Worm (Caenorhabditis elegans) whole organism, L4 larva: ENCODE results near the gene C45G9.12.
A peak's percentile ranks its signal among the peaks of the same experiment; 100 is the strongest.

Experiments
- F26F4.8 ChIP-seq: fragments of 200-800 bp; sonication (Bioruptor generic); conservative IDR thresholded peaks from 2 replicates; pipeline ENCODE4 v1.3.6; 2022; ENCODE audit warnings: missing genetic modification characterization, missing compliant biosample characterization
- R02D3.7 ChIP-seq: fragments of 150-350 bp; sonication (generic microtip); optimal IDR thresholded peaks from 3 replicates; lab custom pipeline; 2014; ENCODE audit warnings: missing biosample characterization, missing genetic modification characterization
- T20F7.1 ChIP-seq: fragments of 200-800 bp; sonication (Bioruptor generic); optimal IDR thresholded peaks from 2 replicates; lab custom pipeline; 2018; ENCODE audit warnings: mild to moderate bottlenecking, missing genetic modification characterization, missing compliant biosample characterization
- Y105C5A.15 ChIP-seq: fragments of 200-800 bp; sonication (Bioruptor generic); IDR thresholded peaks from 2 replicates; pipeline ENCODE4 v1.3.6; 2022; ENCODE audit warnings: missing genetic modification characterization, missing compliant biosample characterization
- Y75B8A.6 ChIP-seq: fragments of 200-800 bp; sonication (Bioruptor generic); IDR thresholded peaks from 2 replicates; pipeline ENCODE4 v1.3.6; 2022; ENCODE audit warnings: missing genetic modification reagents, missing genetic modification characterization, missing compliant biosample characterization
- ZK546.5 ChIP-seq, 2 experiments: sonication (generic microtip); optimal IDR thresholded peaks; 2 replicates each; lab custom pipeline; 2017; ENCODE audit warnings: missing biosample characterization in 2 of 2, missing genetic modification characterization in 2 of 2
- aha-1 ChIP-seq: fragments of 150-350 bp; peaks from one replicate; lab custom pipeline; 2014; ENCODE audit warnings: missing biosample characterization, missing genetic modification characterization
- arid-1 ChIP-seq: fragments of 200-800 bp; sonication (Bioruptor generic); conservative IDR thresholded peaks from 2 replicates; pipeline ENCODE4 v1.3.6; 2022; ENCODE audit warnings: missing genetic modification reagents, missing genetic modification characterization, missing compliant biosample characterization
- attf-4 ChIP-seq: sonication (generic microtip); optimal IDR thresholded peaks from 3 replicates; lab custom pipeline; 2017; ENCODE audit warnings: missing biosample characterization, missing genetic modification characterization
- ceh-20 ChIP-seq: fragments of 200-800 bp; sonication (Bioruptor generic); IDR thresholded peaks from 2 replicates; pipeline ENCODE4 v1.3.6; 2022; ENCODE audit warnings: missing genetic modification reagents, missing genetic modification characterization, missing compliant biosample characterization
- ceh-32 ChIP-seq: sonication (generic microtip); optimal IDR thresholded peaks from 2 replicates; lab custom pipeline; 2016; ENCODE audit warnings: mild to moderate bottlenecking, missing genetic modification characterization, missing compliant biosample characterization; ENCODE audit not compliant: poor library complexity
- ceh-44 ChIP-seq: fragments of 200-800 bp; sonication (Bioruptor generic); IDR thresholded peaks from 2 replicates; pipeline ENCODE4 v1.3.6; 2022; ENCODE audit warnings: missing genetic modification reagents, missing genetic modification characterization, missing compliant biosample characterization
- daf-19 ChIP-seq: fragments of 200-800 bp; sonication (Bioruptor generic); conservative IDR thresholded peaks from 2 replicates; pipeline ENCODE4 v1.3.6; 2022; ENCODE audit warnings: missing genetic modification characterization, missing compliant biosample characterization
- daf-8 ChIP-seq: fragments of 200-800 bp; sonication (Bioruptor generic); IDR thresholded peaks from 2 replicates; pipeline ENCODE4 v1.3.6; 2022; ENCODE audit warnings: missing genetic modification characterization, missing compliant biosample characterization
- dmd-6 ChIP-seq: fragments of 200-800 bp; sonication (Bioruptor generic); IDR thresholded peaks from 2 replicates; pipeline ENCODE4 v1.3.6; 2022; ENCODE audit warnings: missing genetic modification reagents, missing genetic modification characterization, missing compliant biosample characterization
- dmd-8 ChIP-seq: fragments of 200-800 bp; sonication (Bioruptor generic); IDR thresholded peaks from 2 replicates; pipeline ENCODE4 v1.3.6; 2022; ENCODE audit warnings: missing genetic modification characterization, missing compliant biosample characterization
- dmd-9 ChIP-seq: fragments of 200-800 bp; sonication (Bioruptor generic); IDR thresholded peaks from 2 replicates; pipeline ENCODE4 v1.3.6; 2022; ENCODE audit warnings: missing genetic modification reagents, missing genetic modification characterization, missing compliant biosample characterization
- dpl-1 ChIP-seq: fragments of 150-350 bp; optimal IDR thresholded peaks from 2 replicates; lab custom pipeline; 2014; ENCODE audit warnings: missing biosample characterization, missing genetic modification reagents, missing genetic modification characterization
- fos-1 ChIP-seq: fragments of 150-350 bp; optimal IDR thresholded peaks from 2 replicates; lab custom pipeline; 2014; ENCODE audit warnings: missing biosample characterization, missing genetic modification characterization
- gei-8 ChIP-seq: fragments of 200-800 bp; sonication (Bioruptor generic); optimal IDR thresholded peaks from 2 replicates; lab custom pipeline; 2018; ENCODE audit warnings: mild to moderate bottlenecking, missing genetic modification characterization, missing compliant biosample characterization
- lim-7 ChIP-seq: fragments of 200-800 bp; sonication (Bioruptor generic); IDR thresholded peaks from 2 replicates; pipeline ENCODE4 v1.3.6; 2022; ENCODE audit warnings: missing genetic modification characterization, missing compliant biosample characterization
- lin-1 ChIP-seq: fragments of 200-800 bp; sonication (Bioruptor generic); IDR thresholded peaks from 2 replicates; pipeline ENCODE4 v1.3.6; 2022; ENCODE audit warnings: missing genetic modification reagents, missing genetic modification characterization, missing compliant biosample characterization
- lin-15B ChIP-seq: fragments of 150-350 bp; sonication (generic microtip); optimal IDR thresholded peaks from 3 replicates; lab custom pipeline; 2014; ENCODE audit warnings: missing biosample characterization, missing genetic modification characterization
- lin-29 ChIP-seq: fragments of 200-800 bp; sonication (Bioruptor generic); IDR thresholded peaks from 2 replicates; pipeline ENCODE4 v1.3.6; 2022; ENCODE audit warnings: missing genetic modification reagents, missing genetic modification characterization, missing compliant biosample characterization
- lsy-2 ChIP-seq, 2 experiments: fragments of 150-350 bp in 1 of 2; sonication (generic microtip) in 1 of 2; optimal IDR thresholded peaks; 2 replicates each; lab custom pipeline; 2014 to 2017; ENCODE audit warnings: missing biosample characterization in 2 of 2, missing genetic modification characterization in 2 of 2
- mdl-1 ChIP-seq, 2 experiments: fragments of 150-350 bp in 1 of 2; sonication (generic microtip) in 1 of 2; optimal IDR thresholded peaks; 2 replicates each; lab custom pipeline; 2014 to 2017; ENCODE audit warnings: missing biosample characterization in 2 of 2, missing genetic modification characterization in 2 of 2
- mxl-3 ChIP-seq: fragments of 200-800 bp; sonication (Bioruptor generic); optimal IDR thresholded peaks from 2 replicates; lab custom pipeline; 2018; ENCODE audit warnings: mild to moderate bottlenecking, missing genetic modification characterization, missing compliant biosample characterization
- nhr-10 ChIP-seq: fragments of 150-350 bp; optimal IDR thresholded peaks from 2 replicates; lab custom pipeline; 2014; ENCODE audit warnings: missing biosample characterization, missing genetic modification characterization
- nhr-11 ChIP-seq: fragments of 150-350 bp; optimal IDR thresholded peaks from 2 replicates; lab custom pipeline; 2014; ENCODE audit warnings: missing biosample characterization, missing genetic modification characterization
- nhr-25 ChIP-seq: sonication (generic microtip); optimal IDR thresholded peaks from 2 replicates; lab custom pipeline; 2017; ENCODE audit warnings: missing genetic modification characterization, mild to moderate bottlenecking, missing compliant biosample characterization, antibody characterized with exemption, moderate library complexity, borderline replicate concordance; ENCODE audit not compliant: insufficient read depth
- pha-4 ChIP-seq, 2 experiments: fragments of 150-350 bp in 1 of 2; fragments of 200-800 bp in 1 of 2; sonication (Bioruptor generic) in 1 of 2; IDR thresholded peaks in 1 of 2; optimal IDR thresholded peaks in 1 of 2; 2 replicates each; pipeline versions ENCODE4 v1.3.6 to Lab custom; 2014 to 2022; ENCODE audit warnings: missing genetic modification characterization in 2 of 2, missing genetic modification reagents in 2 of 2, missing biosample characterization in 1 of 2, missing compliant biosample characterization in 1 of 2
- pqm-1 ChIP-seq: sonication (generic microtip); optimal IDR thresholded peaks from 2 replicates; lab custom pipeline; 2017; ENCODE audit warnings: missing biosample characterization, missing genetic modification characterization
- rbr-2 ChIP-seq: sonication (generic microtip); optimal IDR thresholded peaks from 2 replicates; lab custom pipeline; 2016; ENCODE audit warnings: missing genotype, missing genetic modification characterization, missing compliant biosample characterization
- saeg-2 ChIP-seq: fragments of 200-800 bp; sonication (Bioruptor generic); IDR thresholded peaks from 2 replicates; pipeline ENCODE4 v1.3.6; 2022; ENCODE audit warnings: missing genetic modification reagents, missing genetic modification characterization, missing compliant biosample characterization
- sdz-12 ChIP-seq: fragments of 200-800 bp; sonication (Bioruptor generic); optimal IDR thresholded peaks from 2 replicates; lab custom pipeline; 2018; ENCODE audit warnings: mild to moderate bottlenecking, missing genetic modification characterization, missing compliant biosample characterization
- skn-1 ChIP-seq: fragments of 150-350 bp; optimal IDR thresholded peaks from 2 replicates; lab custom pipeline; 2014; ENCODE audit warnings: missing biosample characterization, missing genetic modification characterization
- snpc-4 ChIP-seq: fragments of 150-350 bp; optimal IDR thresholded peaks from 2 replicates; lab custom pipeline; 2014; ENCODE audit warnings: missing biosample characterization, missing genetic modification characterization
- spr-3 ChIP-seq: fragments of 200-800 bp; sonication (Bioruptor generic); optimal IDR thresholded peaks from 2 replicates; lab custom pipeline; 2018; ENCODE audit warnings: mild to moderate bottlenecking, missing genetic modification characterization, missing compliant biosample characterization
- unc-39 ChIP-seq: sonication (generic microtip); optimal IDR thresholded peaks from 2 replicates; lab custom pipeline; 2017; ENCODE audit warnings: missing biosample characterization, missing genetic modification characterization
- unc-62 ChIP-seq, 3 experiments: fragments of 150-350 bp in 1 of 3; sonication (generic microtip); optimal IDR thresholded peaks in 2 of 3; peaks in 1 of 3; 1 replicate in 1 of 3; 2 replicates in 2 of 3; lab custom pipeline; 2014 to 2017; ENCODE audit warnings: missing biosample characterization in 3 of 3, missing genetic modification characterization in 3 of 3, missing genetic modification reagents in 3 of 3, missing genotype in 1 of 3
- zfp-2 ChIP-seq: sonication (generic microtip); optimal IDR thresholded peaks from 2 replicates; lab custom pipeline; 2016; ENCODE audit warnings: mild to moderate bottlenecking, missing genetic modification characterization, missing compliant biosample characterization
- ztf-7 ChIP-seq: fragments of 150-350 bp; optimal IDR thresholded peaks from 2 replicates; lab custom pipeline; 2014; ENCODE audit warnings: missing biosample characterization, missing genetic modification characterization

The C45G9.12 gene

ce11 chrIII:5047175-5047574 is 24.2 kb downstream of the C45G9.12 start, which contains the start of gene txbp-3 (continued):
- TF ChIP-seq lin-29 (GFP tag; lab: Robert Waterston, UW) (no peak), mxl-3 (GFP tag; lab: Kevin White, UChicago) (peak; percentile 80), F26F4.8 (GFP tag; lab: Robert Waterston, UW) (no peak), saeg-2 (GFP tag; lab: Robert Waterston, UW) (no peak), daf-8 (GFP tag; lab: Robert Waterston, UW) (no peak), lsy-2 (tag; optimal IDR thresholded peaks at IDR 0.05; lab: Kevin White, UChicago) (peak in 1 of 2 experiments; percentile 59), attf-4 (tag; lab: Kevin White, UChicago) (no peak), pha-4 (GFP tag; IDR thresholded peaks at IDR 0.05; lab: Robert Waterston, UW) (no peak), pha-4 (tag; optimal IDR thresholded peaks at IDR 0.05; lab: Kevin White, UChicago) (peak; percentile 76), T20F7.1 (GFP tag; lab: Kevin White, UChicago) (peak; percentile 25), aha-1 (tag; lab: Kevin White, UChicago) (no peak), unc-62 (GFP tag; optimal IDR thresholded peaks at IDR 0.05 in 1 of 2; lab: Kevin White, UChicago) (peak in 1 of 2 experiments; percentile 20), unc-62 (tag; optimal IDR thresholded peaks at IDR 0.05; lab: Kevin White, UChicago) (no peak)
- TF ChIP-seq, all 104 proteins: peak for 21

- TF ChIP-seq dmd-9 (no peak), pqm-1 (tag; lab: Kevin White, UChicago) (no peak), R02D3.7 (tag; lab: Kevin White, UChicago) (no peak), unc-39 (no peak), nhr-10 (no peak), spr-3 (GFP tag; lab: Kevin White, UChicago) (no peak), dpl-1 (GFP tag; lab: Kevin White, UChicago) (no peak), ZK546.5 (tag; optimal IDR thresholded peaks at IDR 0.05; lab: Kevin White, UChicago) (no peak), snpc-4 (tag; lab: Kevin White, UChicago) (no peak), arid-1 (GFP tag; lab: Robert Waterston, UW) (no peak), mdl-1 (tag; optimal IDR thresholded peaks at IDR 0.05; lab: Kevin White, UChicago) (no peak), skn-1 (tag; lab: Kevin White, UChicago) (no peak), attf-4 (tag; lab: Kevin White, UChicago) (no peak), ztf-7 (no peak), Y75B8A.6 (GFP tag; lab: Robert Waterston, UW) (no peak), sdz-12 (GFP tag; lab: Kevin White, UChicago) (no peak), nhr-25 (tag; lab: Kevin White, UChicago) (no peak), lin-1 (GFP tag; lab: Robert Waterston, UW) (no peak), lim-7 (no peak)
- TF ChIP-seq, all 104 proteins: peak for 0
Measured at ce11 chrIII:5044709-5045108, 26.7 kb downstream of the C45G9.12 start, which contains the start of gene C45G9.14. Gene C45G9.14 (plus strand): TSS chrIII:5045009.

- TF ChIP-seq ceh-20 (GFP tag; lab: Robert Waterston, UW), result no peak
- TF ChIP-seq fos-1 (tag; lab: Kevin White, UChicago), result no peak
- TF ChIP-seq ceh-44 (GFP tag; lab: Robert Waterston, UW), result no peak
- TF ChIP-seq rbr-2, result no peak
- no peak for TF ChIP-seq nhr-11 (tag; lab: Kevin White, UChicago)
- no peak for TF ChIP-seq T20F7.1 (GFP tag; lab: Kevin White, UChicago)
- no peak for TF ChIP-seq R02D3.7 (tag; lab: Kevin White, UChicago)
- TF ChIP-seq Y105C5A.15, result no peak
- no peak for TF ChIP-seq zfp-2 (tag; lab: Kevin White, UChicago)
- no peak for TF ChIP-seq dmd-6 (GFP tag; lab: Robert Waterston, UW)
- no peak for TF ChIP-seq gei-8 (GFP tag; lab: Kevin White, UChicago)
- TF ChIP-seq lin-15B (tag; lab: Kevin White, UChicago), result no peak
- TF ChIP-seq ceh-32 (tag; lab: Kevin White, UChicago), result no peak
- TF ChIP-seq dmd-8 (GFP tag; lab: Robert Waterston, UW), result no peak
- TF ChIP-seq unc-62 (GFP tag; optimal IDR thresholded peaks at IDR 0.05 in 1 of 2; lab: Kevin White, UChicago), result no peak
- TF ChIP-seq unc-62 (tag; optimal IDR thresholded peaks at IDR 0.05; lab: Kevin White, UChicago), result no peak
- TF ChIP-seq F26F4.8 (GFP tag; lab: Robert Waterston, UW), result no peak
- TF ChIP-seq daf-19 (GFP tag; lab: Robert Waterston, UW), result no peak
- TF ChIP-seq mxl-3 (GFP tag; lab: Kevin White, UChicago), result no peak
Measured at ce11 chrIII:5042112-5042511, 29.3 kb downstream of the C45G9.12 start, which contains the start of gene nlp-43. Gene nlp-43 (plus strand): TSS chrIII:5042412.
